Worm (Caenorhabditis elegans) whole organism, young adult: Measurements from ENCODE around the gene clec-196.

Source experiments
- F57C9.4 ChIP-seq: sonication (generic microtip); optimal IDR thresholded peaks from 2 replicates; lab custom pipeline; 2017; ENCODE audit warnings: mild to moderate bottlenecking, missing genetic modification characterization, missing compliant biosample characterization
- T07F8.4 ChIP-seq: sonication (generic microtip); optimal IDR thresholded peaks from 2 replicates; lab custom pipeline; 2016; ENCODE audit warnings: mild to moderate bottlenecking, missing genetic modification characterization, moderate library complexity, missing compliant biosample characterization
- ama-1 ChIP-seq, 3 experiments: fragments of 150-350 bp in 1 of 3; sonication (generic microtip) in 2 of 3; optimal IDR thresholded peaks; 2 replicates each; lab custom pipeline; 2014 to 2018; ENCODE audit warnings: missing biosample characterization in 2 of 3, missing genetic modification characterization in 2 of 3, missing genetic modification reagents in 2 of 3
- cebp-1 ChIP-seq, 2 experiments: fragments of 200-800 bp in 1 of 2; sonication (Bioruptor generic) in 1 of 2; sonication (generic microtip) in 1 of 2; IDR thresholded peaks in 1 of 2; optimal IDR thresholded peaks in 1 of 2; 2 replicates each; pipeline versions ENCODE4 v1.3.6 to Lab custom; 2017 to 2022; ENCODE audit warnings: missing compliant biosample characterization in 2 of 2, missing genetic modification characterization in 2 of 2, mild to moderate bottlenecking in 1 of 2, missing genetic modification reagents in 1 of 2, moderate library complexity in 1 of 2
- egrh-3 ChIP-seq: fragments of 200-800 bp; sonication (Bioruptor generic); IDR thresholded peaks from 2 replicates; pipeline ENCODE4 v1.3.6; 2022; ENCODE audit warnings: missing genetic modification reagents, missing genetic modification characterization, missing compliant biosample characterization
- gei-17 ChIP-seq: fragments of 200-800 bp; sonication (Bioruptor generic); optimal IDR thresholded peaks from 2 replicates; lab custom pipeline; 2018; ENCODE audit warnings: mild to moderate bottlenecking, missing genetic modification characterization, missing compliant biosample characterization
- lin-54 ChIP-seq: fragments of 200-800 bp; sonication (Bioruptor generic); optimal IDR thresholded peaks from 2 replicates; lab custom pipeline; 2018; ENCODE audit warnings: mild to moderate bottlenecking, missing genetic modification characterization, missing compliant biosample characterization
- mel-28 ChIP-seq: sonication (generic microtip); optimal IDR thresholded peaks from 2 replicates; lab custom pipeline; 2016; ENCODE audit warnings: borderline replicate concordance, mild to moderate bottlenecking, missing genetic modification characterization, missing compliant biosample characterization
- nhr-120 ChIP-seq: fragments of 200-800 bp; sonication (Bioruptor generic); IDR thresholded peaks from 2 replicates; pipeline ENCODE4 v1.3.6; 2022; ENCODE audit warnings: missing genetic modification characterization, missing compliant biosample characterization

- no peak for TF ChIP-seq lin-54
- TF ChIP-seq F57C9.4 (tag; lab: Kevin White, UChicago), result no peak
- no peak for TF ChIP-seq T07F8.4 (tag; lab: Kevin White, UChicago)
- no peak for TF ChIP-seq gei-17 (GFP tag; lab: Kevin White, UChicago)
- no peak for TF ChIP-seq ama-1 (optimal IDR thresholded peaks at IDR 0.05; lab: Kevin White, UChicago)
- no peak for TF ChIP-seq ama-1 (GFP tag; optimal IDR thresholded peaks at IDR 0.05; lab: Kevin White, UChicago)
- TF ChIP-seq cebp-1 (GFP tag; IDR thresholded peaks at IDR 0.05; lab: Robert Waterston, UW), result no peak
- no peak for TF ChIP-seq cebp-1 (tag; optimal IDR thresholded peaks at IDR 0.05; lab: Kevin White, UChicago)
- TF ChIP-seq mel-28, result no peak
- TF ChIP-seq nhr-120 (GFP tag; lab: Robert Waterston, UW), result no peak
- no peak for TF ChIP-seq egrh-3 (GFP tag; lab: Robert Waterston, UW)
Observed at ce11 chrIV:17258824-17259223, 17.9 kb upstream of the clec-196 start.
